Worm (Caenorhabditis elegans): Measurements from ENCODE around the gene F21C10.4.

Gene F21C10.4

DNA sequence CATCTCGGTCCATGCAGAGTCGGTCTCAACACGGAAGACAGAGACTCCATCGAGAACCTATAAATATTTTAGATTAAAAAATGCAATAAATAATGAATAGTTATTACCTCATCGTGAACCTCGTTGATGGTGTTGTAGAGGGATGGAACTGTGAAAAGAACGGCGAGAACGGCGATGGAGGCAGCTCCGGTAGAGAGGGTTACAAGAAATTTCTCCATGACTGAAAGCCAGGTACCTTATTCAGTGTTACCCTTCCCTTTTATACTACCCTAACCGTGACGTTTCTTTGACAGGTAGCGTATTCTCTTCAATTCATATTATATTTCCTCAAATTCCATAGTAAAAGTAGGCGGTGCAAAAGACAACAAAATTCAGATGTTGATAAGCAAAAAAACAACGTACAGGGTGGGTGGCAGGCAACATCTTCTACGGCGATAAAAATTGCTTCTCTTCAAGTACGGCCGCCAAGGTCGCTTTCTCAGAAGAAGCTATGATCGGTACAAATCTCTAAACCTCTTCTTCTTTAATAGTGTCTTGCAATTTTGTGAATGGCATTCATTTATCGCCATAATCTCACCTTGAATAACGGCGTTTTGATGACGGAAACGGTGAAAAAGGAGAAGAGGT, 38.8 kb downstream of the F21C10.4 start, which contains the start of gene col-10:
Gene col-10 (minus strand): TSS at position 235 of the 627 bp plus-strand sequence.
- TF ChIP-seq nhr-237 (tag; optimal IDR thresholded peaks at IDR 0.05) (no peak), sem-2 (GFP tag; optimal IDR thresholded peaks at IDR 0.05) (no peak), flh-1 (GFP tag; optimal IDR thresholded peaks at IDR 0.05) (no peak), ham-2 (GFP tag; optimal IDR thresholded peaks at IDR 0.05) (peak; percentile 66)

DNA sequence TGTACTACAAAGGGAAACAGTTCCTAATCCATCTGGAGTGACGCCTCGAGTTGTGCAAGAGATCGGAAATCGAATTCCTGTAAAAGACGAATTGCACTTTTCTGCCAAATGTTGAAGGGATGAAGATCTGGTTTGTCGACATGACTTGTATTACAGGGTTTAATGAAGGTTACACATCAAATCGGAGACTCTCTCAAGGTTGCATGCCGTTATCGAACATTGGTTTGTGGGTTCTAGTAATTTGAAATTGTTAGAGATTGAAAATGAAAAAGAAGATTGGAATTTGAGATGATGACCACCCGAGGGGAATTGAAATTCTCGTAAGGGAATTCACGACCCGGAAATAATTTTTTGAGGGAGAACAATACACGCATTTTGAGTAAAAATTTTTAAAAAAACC, 39.9 kb downstream of the F21C10.4 start:
- TF ChIP-seq M03D4.4 (tag; optimal IDR thresholded peaks at IDR 0.05) (no peak), sem-2 (GFP tag; optimal IDR thresholded peaks at IDR 0.05) (no peak), lsy-2 (tag; optimal IDR thresholded peaks at IDR 0.05) (no peak), nhr-76 (tag; optimal IDR thresholded peaks at IDR 0.05) (no peak), ceh-43 (GFP tag; optimal IDR thresholded peaks at IDR 0.05) (no peak), sptf-1 (tag; optimal IDR thresholded peaks at IDR 0.05) (no peak), mab-5 (tag; optimal IDR thresholded peaks at IDR 0.05) (no peak), pha-4 (tag; optimal IDR thresholded peaks at IDR 0.05) (no peak), bed-3 (GFP tag; optimal IDR thresholded peaks at IDR 0.05) (no peak), nhr-2 (tag; optimal IDR thresholded peaks at IDR 0.05) (no peak), mls-2 (tag; optimal IDR thresholded peaks at IDR 0.05) (no peak), unc-62 (GFP tag; optimal IDR thresholded peaks at IDR 0.05) (no peak), ces-1 (GFP tag; optimal IDR thresholded peaks at IDR 0.05) (no peak), nhr-28 (tag; optimal IDR thresholded peaks at IDR 0.05) (no peak), unc-39 (tag; optimal IDR thresholded peaks at IDR 0.05) (no peak), zip-8 (tag; optimal IDR thresholded peaks at IDR 0.05) (no peak), elt-3 (tag; optimal IDR thresholded peaks at IDR 0.05) (no peak), mep-1 (tag; optimal IDR thresholded peaks at IDR 0.05) (no peak), nhr-237 (tag; optimal IDR thresholded peaks at IDR 0.05) (no peak), elt-1 (tag; optimal IDR thresholded peaks at IDR 0.05; ENCODE audit: borderline replicate concordance, insufficient read depth) (no peak)

DNA sequence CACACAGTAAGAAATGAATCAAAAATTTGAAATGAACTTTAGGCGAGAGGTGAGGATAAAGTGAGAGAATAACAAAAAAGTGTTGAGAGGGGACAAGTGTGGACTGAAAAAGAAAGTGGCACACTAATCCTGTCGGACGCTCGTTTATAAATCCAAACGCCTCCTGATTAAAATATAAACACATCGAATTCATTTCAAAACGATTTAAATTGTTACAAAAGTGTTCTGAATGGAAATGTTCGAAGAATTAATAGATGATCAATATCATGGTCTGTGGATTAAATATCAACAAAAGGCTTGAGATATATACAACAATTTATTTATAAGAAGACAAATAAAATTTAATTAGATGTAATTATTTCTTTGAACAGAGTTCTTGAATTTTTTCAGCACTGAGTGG, 41.7 kb downstream of the F21C10.4 start, which contains the start of gene B0222.11:
Gene B0222.11 (minus strand): TSS at position 101 of the 400 bp plus-strand sequence.
- TF ChIP-seq lsy-2 (tag; optimal IDR thresholded peaks at IDR 0.05) (no peak), elt-1 (tag; optimal IDR thresholded peaks at IDR 0.05; ENCODE audit: borderline replicate concordance, insufficient read depth) (no peak), tbx-8 (GFP tag; optimal IDR thresholded peaks at IDR 0.05) (no peak), elt-3 (tag; optimal IDR thresholded peaks at IDR 0.05) (no peak), M03D4.4 (tag; optimal IDR thresholded peaks at IDR 0.05) (no peak), ceh-43 (GFP tag; optimal IDR thresholded peaks at IDR 0.05) (no peak), zip-8 (tag; optimal IDR thresholded peaks at IDR 0.05) (no peak), nhr-28 (tag; optimal IDR thresholded peaks at IDR 0.05) (no peak), mab-5 (tag; optimal IDR thresholded peaks at IDR 0.05) (no peak), nhr-237 (tag; optimal IDR thresholded peaks at IDR 0.05) (no peak), sem-2 (GFP tag; optimal IDR thresholded peaks at IDR 0.05) (no peak), unc-120 (tag; optimal IDR thresholded peaks at IDR 0.05; ENCODE audit: poor library complexity, severe bottlenecking) (no peak), snpc-4 (tag; optimal IDR thresholded peaks at IDR 0.05) (no peak)

DNA sequence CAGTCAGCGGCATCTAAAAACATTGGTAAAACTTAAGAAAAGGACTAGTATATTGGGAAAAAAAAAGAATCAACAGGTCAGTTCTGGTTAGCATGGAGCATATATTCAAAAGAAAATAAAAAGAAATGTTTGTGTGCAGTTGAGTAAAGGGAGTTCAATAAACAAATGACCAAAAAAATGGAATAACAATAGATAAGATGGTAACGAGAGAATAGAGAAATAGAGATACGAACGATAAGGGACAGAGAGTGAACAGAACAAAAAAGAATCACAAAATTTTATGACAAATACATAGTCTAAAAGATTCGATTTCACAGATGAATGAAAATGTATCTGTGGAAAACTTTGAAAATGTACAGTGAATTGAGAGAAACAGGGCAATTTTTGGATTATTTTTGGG, 46.6 kb downstream of the F21C10.4 start, which contains the start of gene gad-3:
Gene gad-3 (minus strand): TSS at position 17 of the 400 bp plus-strand sequence.
- no peak for TF ChIP-seq flh-1 (GFP tag; optimal IDR thresholded peaks at IDR 0.05)

DNA sequence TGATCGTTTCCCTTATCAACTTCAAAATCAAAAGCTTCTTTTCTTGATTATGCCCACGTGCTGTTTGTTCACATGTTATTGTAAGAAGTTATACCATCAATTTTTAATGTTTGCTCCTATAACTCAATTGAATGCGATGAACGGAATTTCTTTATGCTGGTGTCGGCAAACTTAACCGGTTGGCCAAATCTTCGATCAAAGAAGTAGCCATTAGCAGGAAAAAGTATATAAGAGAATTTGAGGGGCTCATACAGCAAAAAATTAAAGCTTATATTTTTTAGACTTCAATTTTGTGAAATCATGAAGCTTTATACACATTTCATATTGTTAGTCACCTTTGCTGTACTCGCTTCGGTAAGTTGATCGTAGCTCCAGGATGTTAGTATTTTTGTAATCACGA, 47.4 kb downstream of the F21C10.4 start, which contains the start of gene pqn-16:
Gene pqn-16 (plus strand): TSS at position 301 of the 400 bp plus-strand sequence.
- TF ChIP-seq sptf-1 (tag; optimal IDR thresholded peaks at IDR 0.05) (no peak), bed-3 (GFP tag; optimal IDR thresholded peaks at IDR 0.05) (no peak)

DNA sequence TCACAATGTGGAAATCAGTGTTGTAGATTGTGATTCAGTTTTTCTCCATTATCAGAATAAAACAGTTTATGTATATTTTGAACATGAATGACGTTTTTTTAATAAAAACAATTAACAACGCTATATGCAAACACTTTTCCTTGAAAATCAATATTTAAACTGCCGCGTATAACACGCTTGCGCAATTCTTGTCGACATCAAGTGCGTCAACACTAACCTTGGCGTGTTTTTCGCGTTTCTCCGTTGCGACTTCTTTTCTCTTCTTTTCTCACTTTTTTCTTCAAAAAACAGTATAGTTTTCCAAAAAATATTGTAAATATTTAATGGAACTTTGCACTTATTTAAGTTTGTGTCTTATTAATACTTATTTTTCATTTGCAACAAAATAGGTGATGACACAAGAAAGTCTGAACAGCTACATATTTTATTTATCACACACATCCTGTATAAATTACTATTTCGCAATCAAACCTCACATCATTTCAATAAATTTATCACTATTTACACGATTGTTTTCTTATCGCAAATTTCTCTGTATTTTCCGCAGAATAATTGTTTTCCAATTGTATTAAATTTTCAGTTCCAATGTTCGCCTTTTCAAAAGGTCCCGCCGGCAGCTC, 48.9 kb downstream of the F21C10.4 start, which contains the start of gene spas-1:
Gene spas-1 (plus strand): TSS at position 572 of the 620 bp plus-strand sequence.
- TF ChIP-seq nhr-237 (tag; optimal IDR thresholded peaks at IDR 0.05) (peak; percentile 86), nhr-76 (tag; optimal IDR thresholded peaks at IDR 0.05) (no peak), ceh-43 (GFP tag; optimal IDR thresholded peaks at IDR 0.05) (peak; percentile 56), nhr-12 (tag; optimal IDR thresholded peaks at IDR 0.05) (no peak), nhr-2 (tag; optimal IDR thresholded peaks at IDR 0.05) (peak; percentile 15), unc-62 (GFP tag; optimal IDR thresholded peaks at IDR 0.05) (peak; percentile 38), lin-32 (GFP tag; optimal IDR thresholded peaks at IDR 0.05) (peak; percentile 42), drap-1 (GFP tag; optimal IDR thresholded peaks at IDR 0.05) (peak; percentile 34), M03D4.4 (tag; optimal IDR thresholded peaks at IDR 0.05) (peak; percentile 60), ceh-83 (GFP tag; optimal IDR thresholded peaks at IDR 0.05) (no peak), sem-2 (GFP tag; optimal IDR thresholded peaks at IDR 0.05) (no peak), mls-2 (tag; optimal IDR thresholded peaks at IDR 0.05) (peak; percentile 32), unc-39 (tag; optimal IDR thresholded peaks at IDR 0.05) (no peak), bed-3 (GFP tag; optimal IDR thresholded peaks at IDR 0.05) (no peak), lin-13 (tag; optimal IDR thresholded peaks at IDR 0.05) (peak; percentile 78), ces-1 (GFP tag; optimal IDR thresholded peaks at IDR 0.05) (no peak), pha-4 (tag; optimal IDR thresholded peaks at IDR 0.05) (peak; percentile 84), mep-1 (tag; optimal IDR thresholded peaks at IDR 0.05) (peak; percentile 93), zip-8 (tag; optimal IDR thresholded peaks at IDR 0.05) (peak; percentile 62)
